Worm (Caenorhabditis elegans) whole organism, L4 larva: ENCODE measurements around the gene B0001.7.
A peak's percentile ranks its signal among the peaks of the same experiment; 100 is the strongest.
"Not testable (repeated sequence)": the region's sequence is repeated elsewhere in the genome, so short reads cannot be mapped to it uniquely, and the experiment has no call there.

Experiments used
- T20F7.1 ChIP-seq: fragments of 200-800 bp; sonication (Bioruptor generic); optimal IDR thresholded peaks from 2 replicates; lab custom pipeline; 2018; ENCODE audit warnings: mild to moderate bottlenecking, missing genetic modification characterization, missing compliant biosample characterization
- T26A8.4 ChIP-seq: fragments of 200-800 bp; sonication (Bioruptor generic); IDR thresholded peaks from 2 replicates; pipeline ENCODE4 v1.3.6; 2022; ENCODE audit warnings: missing genetic modification characterization, missing compliant biosample characterization
- ZK337.2 ChIP-seq: fragments of 200-800 bp; sonication (Bioruptor generic); IDR thresholded peaks from 2 replicates; pipeline ENCODE4 v1.3.6; 2022; ENCODE audit warnings: missing genetic modification reagents, missing genetic modification characterization, missing compliant biosample characterization
- ama-1 ChIP-seq: fragments of 150-350 bp; optimal IDR thresholded peaks from 2 replicates; lab custom pipeline; 2014; ENCODE audit warnings: inconsistent platforms, mixed read lengths
- arid-1 ChIP-seq: fragments of 200-800 bp; sonication (Bioruptor generic); conservative IDR thresholded peaks from 2 replicates; pipeline ENCODE4 v1.3.6; 2022; ENCODE audit warnings: missing genetic modification reagents, missing genetic modification characterization, missing compliant biosample characterization
- ceh-20 ChIP-seq: fragments of 200-800 bp; sonication (Bioruptor generic); IDR thresholded peaks from 2 replicates; pipeline ENCODE4 v1.3.6; 2022; ENCODE audit warnings: missing genetic modification reagents, missing genetic modification characterization, missing compliant biosample characterization
- ceh-82 ChIP-seq: sonication (generic microtip); optimal IDR thresholded peaks from 2 replicates; lab custom pipeline; 2017; ENCODE audit warnings: missing biosample characterization, missing genetic modification characterization
- ctbp-1 ChIP-seq: fragments of 200-800 bp; sonication (Bioruptor generic); IDR thresholded peaks from 2 replicates; pipeline ENCODE4 v1.3.6; 2022; ENCODE audit warnings: missing genetic modification reagents, missing genetic modification characterization, missing compliant biosample characterization
- daf-16 ChIP-seq, 3 experiments: sonication (generic microtip); optimal IDR thresholded peaks; 2 replicates each; lab custom pipeline; 2016 to 2017; ENCODE audit warnings: missing genetic modification characterization in 3 of 3, missing genetic modification reagents in 3 of 3, mild to moderate bottlenecking in 2 of 3, missing compliant biosample characterization in 2 of 3, missing biosample characterization in 1 of 3, moderate library complexity in 1 of 3
- dmd-6 ChIP-seq: fragments of 200-800 bp; sonication (Bioruptor generic); IDR thresholded peaks from 2 replicates; pipeline ENCODE4 v1.3.6; 2022; ENCODE audit warnings: missing genetic modification reagents, missing genetic modification characterization, missing compliant biosample characterization
- dpl-1 ChIP-seq: fragments of 150-350 bp; optimal IDR thresholded peaks from 2 replicates; lab custom pipeline; 2014; ENCODE audit warnings: missing biosample characterization, missing genetic modification reagents, missing genetic modification characterization
- dve-1 ChIP-seq: sonication (generic microtip); optimal IDR thresholded peaks from 2 replicates; lab custom pipeline; 2017; ENCODE audit warnings: antibody characterized with exemption, mild to moderate bottlenecking, missing genetic modification characterization, missing compliant biosample characterization; ENCODE audit not compliant: insufficient read depth
- fos-1 ChIP-seq: fragments of 150-350 bp; optimal IDR thresholded peaks from 2 replicates; lab custom pipeline; 2014; ENCODE audit warnings: missing biosample characterization, missing genetic modification characterization
- hlh-30 ChIP-seq: sonication (generic microtip); optimal IDR thresholded peaks from 2 replicates; lab custom pipeline; 2017; ENCODE audit warnings: antibody characterized with exemption, mild to moderate bottlenecking, missing genetic modification characterization, missing compliant biosample characterization; ENCODE audit not compliant: insufficient read depth
- lin-13 ChIP-seq: fragments of 150-350 bp; optimal IDR thresholded peaks from 2 replicates; lab custom pipeline; 2014; ENCODE audit warnings: missing biosample characterization, missing genetic modification reagents, missing genetic modification characterization
- lin-39 ChIP-seq: fragments of 150-350 bp; optimal IDR thresholded peaks from 2 replicates; lab custom pipeline; 2014; ENCODE audit warnings: missing biosample characterization, missing genetic modification reagents, missing genetic modification characterization
- lsy-2 ChIP-seq, 2 experiments: fragments of 150-350 bp in 1 of 2; sonication (generic microtip) in 1 of 2; optimal IDR thresholded peaks; 2 replicates each; lab custom pipeline; 2014 to 2017; ENCODE audit warnings: missing biosample characterization in 2 of 2, missing genetic modification characterization in 2 of 2
- madf-5 ChIP-seq, 2 experiments: fragments of 200-800 bp; sonication (Bioruptor generic); IDR thresholded peaks; 2 replicates each; pipeline ENCODE4 v1.3.6; 2022; ENCODE audit warnings: missing compliant biosample characterization in 2 of 2, missing genetic modification characterization in 2 of 2
- madf-9 ChIP-seq: fragments of 200-800 bp; sonication (Bioruptor generic); conservative IDR thresholded peaks from 2 replicates; pipeline ENCODE4 v1.3.6; 2022; ENCODE audit warnings: missing genetic modification reagents, missing genetic modification characterization, missing compliant biosample characterization
- mep-1 ChIP-seq: fragments of 150-350 bp; sonication (generic microtip); optimal IDR thresholded peaks from 3 replicates; lab custom pipeline; 2014; ENCODE audit warnings: missing biosample characterization, missing genetic modification characterization
- mes-2 ChIP-seq: sonication (generic microtip); optimal IDR thresholded peaks from 2 replicates; lab custom pipeline; 2016; ENCODE audit warnings: missing genotype, mild to moderate bottlenecking, missing genetic modification characterization, missing compliant biosample characterization; ENCODE audit not compliant: poor library complexity, severe bottlenecking
- nhr-28 ChIP-seq: fragments of 150-350 bp; optimal IDR thresholded peaks from 2 replicates; lab custom pipeline; 2014; ENCODE audit warnings: missing biosample characterization, missing genetic modification characterization
- nhr-42 ChIP-seq: fragments of 200-800 bp; sonication (Bioruptor generic); IDR thresholded peaks from 2 replicates; pipeline ENCODE4 v1.3.6; 2022; ENCODE audit warnings: missing genetic modification characterization, missing compliant biosample characterization
- pqm-1 ChIP-seq: sonication (generic microtip); optimal IDR thresholded peaks from 2 replicates; lab custom pipeline; 2017; ENCODE audit warnings: missing biosample characterization, missing genetic modification characterization
- spr-3 ChIP-seq: fragments of 200-800 bp; sonication (Bioruptor generic); optimal IDR thresholded peaks from 2 replicates; lab custom pipeline; 2018; ENCODE audit warnings: mild to moderate bottlenecking, missing genetic modification characterization, missing compliant biosample characterization
- unc-62 ChIP-seq, 3 experiments: fragments of 150-350 bp in 1 of 3; sonication (generic microtip); optimal IDR thresholded peaks in 2 of 3; peaks in 1 of 3; 1 replicate in 1 of 3; 2 replicates in 2 of 3; lab custom pipeline; 2014 to 2017; ENCODE audit warnings: missing biosample characterization in 3 of 3, missing genetic modification characterization in 3 of 3, missing genetic modification reagents in 3 of 3, missing genotype in 1 of 3
- ztf-11 ChIP-seq: fragments of 150-350 bp; optimal IDR thresholded peaks from 2 replicates; lab custom pipeline; 2014; ENCODE audit warnings: missing biosample characterization, missing genetic modification characterization

Gene B0001.7

ce11 chrIV:12138093-12138492, 16.0 kb downstream of the B0001.7 start, which contains the start of gene B0001.4:
Gene B0001.4 (minus strand): TSS chrIV:12138193.
- TF ChIP-seq nhr-42 (GFP tag; lab: Robert Waterston, UW); madf-9 (GFP tag; lab: Robert Waterston, UW); lin-13: not testable (repeated sequence)

ce11 chrIV:12134991-12135390, 19.1 kb downstream of the B0001.7 start:
- TF ChIP-seq madf-5 (GFP tag; IDR thresholded peaks at IDR 0.05; lab: Robert Waterston, UW), result no peak
- no peak for TF ChIP-seq spr-3 (GFP tag; lab: Kevin White, UChicago)
- no peak for TF ChIP-seq arid-1
- TF ChIP-seq ama-1 (lab: Kevin White, UChicago), result no peak

- TF ChIP-seq mes-2 (tag; lab: Kevin White, UChicago), result peak; percentile 1
- no peak for TF ChIP-seq fos-1 (tag; lab: Kevin White, UChicago)
Measured at ce11 chrIV:12133776-12134175, 20.3 kb downstream of the B0001.7 start.

DNA sequence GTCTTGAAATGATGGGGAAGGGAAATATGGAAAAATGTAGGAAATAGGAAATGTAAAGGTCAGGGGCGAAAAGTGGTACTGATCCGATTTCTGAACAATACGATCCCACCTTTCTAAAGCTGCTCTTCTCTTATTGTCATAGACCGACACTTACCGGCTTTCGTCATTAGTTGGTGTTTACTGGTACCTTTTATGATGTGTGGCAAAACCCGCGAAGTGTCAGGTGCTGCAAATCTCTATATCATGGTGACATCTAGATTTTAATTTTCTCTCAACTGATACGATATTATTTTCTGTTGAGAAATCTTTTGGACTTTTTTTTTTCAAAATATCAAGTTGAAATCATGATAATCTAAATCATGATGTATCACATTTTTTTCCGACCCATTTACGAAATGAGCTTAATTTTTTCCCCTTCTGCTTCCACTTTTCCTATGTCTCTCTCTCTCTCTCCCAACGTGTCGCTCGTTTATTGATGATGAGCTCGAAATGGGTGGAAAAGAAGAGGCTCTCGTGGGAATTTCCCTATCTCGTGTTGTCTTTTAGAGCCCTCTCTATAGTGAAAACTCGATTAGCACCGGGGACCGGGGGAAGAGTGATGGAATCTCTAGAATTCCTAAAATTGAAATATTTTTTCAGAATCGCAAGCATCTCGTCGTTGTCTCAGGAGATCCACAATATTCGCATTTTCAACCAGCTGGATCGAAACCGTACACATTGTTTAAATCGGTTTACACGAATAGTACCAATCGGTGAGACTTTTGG, 22.6 kb downstream of the B0001.7 start:
- no peak for TF ChIP-seq ztf-11 (tag; lab: Kevin White, UChicago)
- peak in 1 of 2 experiments; percentile 60 for TF ChIP-seq unc-62 (GFP tag; optimal IDR thresholded peaks at IDR 0.05 in 1 of 2; lab: Kevin White, UChicago)
- no peak for TF ChIP-seq unc-62 (tag; optimal IDR thresholded peaks at IDR 0.05; lab: Kevin White, UChicago)
- TF ChIP-seq ceh-20 (GFP tag; lab: Robert Waterston, UW), result 0 out of 2 replicates have a peak, but pooled peaks have one; percentile 16
- peak; percentile 17 for TF ChIP-seq hlh-30 (tag; lab: Kevin White, UChicago)
- TF ChIP-seq mes-2 (tag; lab: Kevin White, UChicago), result no peak
- TF ChIP-seq mep-1 (tag; lab: Kevin White, UChicago), result no peak
- TF ChIP-seq ZK337.2 (GFP tag; lab: Robert Waterston, UW), result no peak

ce11 chrIV:12129204-12129603, 24.8 kb downstream of the B0001.7 start, which contains the start of gene lin-24:
Gene lin-24 (plus strand): TSS chrIV:12129504.
- no peak for TF ChIP-seq T20F7.1

DNA sequence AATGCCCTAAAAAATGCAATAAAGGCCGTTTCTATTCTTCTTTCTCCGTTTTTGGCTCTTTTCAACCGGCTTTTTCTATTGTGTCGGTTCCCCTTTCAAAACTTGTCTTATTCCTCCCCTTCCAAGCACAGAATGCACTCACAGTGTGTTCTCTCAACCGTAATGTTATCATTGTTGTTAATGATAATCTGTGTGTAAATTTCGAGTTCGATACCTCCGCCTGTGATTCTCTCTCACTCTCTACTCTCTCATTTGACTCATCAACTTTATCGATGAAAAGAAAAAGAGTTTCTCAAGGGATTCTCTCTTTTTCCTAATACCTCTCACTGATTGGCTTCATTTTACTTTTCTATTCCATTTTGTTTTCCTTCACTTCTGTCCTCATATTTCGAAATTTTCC, 25.3 kb downstream of the B0001.7 start:
- TF ChIP-seq lsy-2 (tag; optimal IDR thresholded peaks at IDR 0.05; lab: Kevin White, UChicago) (peak in 1 of 2 experiments; percentile 12), ctbp-1 (GFP tag; lab: Robert Waterston, UW) (no peak), dpl-1 (GFP tag; lab: Kevin White, UChicago) (no peak), pqm-1 (tag; lab: Kevin White, UChicago) (peak; percentile 86), T26A8.4 (GFP tag; lab: Robert Waterston, UW) (0 out of 2 replicates have a peak, but pooled peaks have one; percentile 14), dmd-6 (GFP tag; lab: Robert Waterston, UW) (peak; percentile 30; the same call in 1 of the 2 replicates), nhr-28 (tag; lab: Kevin White, UChicago) (peak; percentile 15), daf-16 (GFP tag; optimal IDR thresholded peaks at IDR 0.05; lab: Kevin White, UChicago) (no peak), daf-16 (tag; optimal IDR thresholded peaks at IDR 0.05; lab: Kevin White, UChicago) (peak; percentile 29), ceh-82 (tag; lab: Kevin White, UChicago) (no peak), mes-2 (tag; lab: Kevin White, UChicago) (peak; percentile 38), lin-39 (no peak), dve-1 (tag; lab: Kevin White, UChicago) (peak; percentile 27)
